Worm (Caenorhabditis elegans) whole organism, late embryonic: Measurements from ENCODE around the gene acs-7.

Experiments
- C08G9.2 ChIP-seq: sonication (generic microtip); optimal IDR thresholded peaks from 2 replicates; lab custom pipeline; 2016; ENCODE audit warnings: mild to moderate bottlenecking, missing genetic modification characterization, moderate library complexity, missing compliant biosample characterization
- F13H6.1 ChIP-seq: sonication (generic microtip); optimal IDR thresholded peaks from 2 replicates; lab custom pipeline; 2016; ENCODE audit warnings: missing genetic modification characterization, missing compliant biosample characterization
- K02D7.2 ChIP-seq: sonication (generic microtip); optimal IDR thresholded peaks from 2 replicates; lab custom pipeline; 2017; ENCODE audit warnings: mild to moderate bottlenecking, missing genetic modification characterization, missing compliant biosample characterization
- T23F11.4 ChIP-seq: fragments of 200-800 bp; sonication (Bioruptor generic); optimal IDR thresholded peaks from 2 replicates; lab custom pipeline; 2018; ENCODE audit warnings: mild to moderate bottlenecking, missing genetic modification characterization, missing compliant biosample characterization
- ahr-1 ChIP-seq: sonication (generic microtip); optimal IDR thresholded peaks from 2 replicates; lab custom pipeline; 2016; ENCODE audit warnings: missing genetic modification characterization, missing compliant biosample characterization
- ceh-14 ChIP-seq: sonication (generic microtip); optimal IDR thresholded peaks from 2 replicates; lab custom pipeline; 2016; ENCODE audit warnings: missing genotype, missing genetic modification characterization, missing compliant biosample characterization
- ceh-24 ChIP-seq: sonication (generic microtip); optimal IDR thresholded peaks from 2 replicates; lab custom pipeline; 2016; ENCODE audit warnings: mild to moderate bottlenecking, missing genetic modification characterization, missing compliant biosample characterization
- ceh-30 ChIP-seq: fragments of 150-350 bp; optimal IDR thresholded peaks from 2 replicates; lab custom pipeline; 2014; ENCODE audit warnings: missing biosample characterization, missing genetic modification characterization
- ceh-31 ChIP-seq: sonication (generic microtip); optimal IDR thresholded peaks from 2 replicates; lab custom pipeline; 2016; ENCODE audit warnings: missing genetic modification characterization, missing compliant biosample characterization
- ceh-9 ChIP-seq: sonication (generic microtip); optimal IDR thresholded peaks from 2 replicates; lab custom pipeline; 2016; ENCODE audit warnings: mild to moderate bottlenecking, missing genetic modification characterization, inconsistent platforms, missing compliant biosample characterization
- elt-4 ChIP-seq: sonication (generic microtip); optimal IDR thresholded peaks from 2 replicates; lab custom pipeline; 2016; ENCODE audit warnings: missing genetic modification characterization, missing compliant biosample characterization
- eyg-1 ChIP-seq: sonication (generic microtip); optimal IDR thresholded peaks from 2 replicates; lab custom pipeline; 2016; ENCODE audit warnings: missing genotype, missing genetic modification characterization, missing compliant biosample characterization
- fax-1 ChIP-seq: sonication (generic microtip); optimal IDR thresholded peaks from 2 replicates; lab custom pipeline; 2016; ENCODE audit warnings: missing genotype, missing genetic modification characterization, missing compliant biosample characterization
- gmeb-2 ChIP-seq: sonication (generic microtip); optimal IDR thresholded peaks from 2 replicates; lab custom pipeline; 2016; ENCODE audit warnings: missing genetic modification characterization, inconsistent platforms, missing compliant biosample characterization
- hlh-13 ChIP-seq: fragments of 200-800 bp; sonication (Bioruptor generic); optimal IDR thresholded peaks from 2 replicates; lab custom pipeline; 2018; ENCODE audit warnings: mild to moderate bottlenecking, missing genetic modification characterization, missing compliant biosample characterization
- hlh-15 ChIP-seq: sonication (generic microtip); optimal IDR thresholded peaks from 2 replicates; lab custom pipeline; 2016; ENCODE audit warnings: missing genetic modification characterization, missing compliant biosample characterization
- nfya-1 ChIP-seq: sonication (generic microtip); optimal IDR thresholded peaks from 2 replicates; lab custom pipeline; 2017; ENCODE audit warnings: missing genetic modification characterization, mild to moderate bottlenecking, missing compliant biosample characterization, antibody characterized with exemption, moderate library complexity
- nhr-232 ChIP-seq: sonication (generic microtip); optimal IDR thresholded peaks from 2 replicates; lab custom pipeline; 2016; ENCODE audit warnings: missing genetic modification characterization, missing compliant biosample characterization
- npax-4 ChIP-seq: sonication (generic microtip); optimal IDR thresholded peaks from 2 replicates; lab custom pipeline; 2016; ENCODE audit warnings: missing genetic modification characterization, missing compliant biosample characterization
- pat-9 ChIP-seq: fragments of 200-800 bp; sonication (Bioruptor generic); optimal IDR thresholded peaks from 2 replicates; lab custom pipeline; 2018; ENCODE audit warnings: mild to moderate bottlenecking, missing genetic modification characterization, moderate library complexity, missing compliant biosample characterization
- pha-2 ChIP-seq: sonication (generic microtip); optimal IDR thresholded peaks from 2 replicates; lab custom pipeline; 2017; ENCODE audit warnings: mild to moderate bottlenecking, missing genetic modification characterization, missing compliant biosample characterization
- pha-4 ChIP-seq: fragments of 150-350 bp; optimal IDR thresholded peaks from 2 replicates; lab custom pipeline; 2018; ENCODE audit warnings: missing biosample characterization, missing genetic modification reagents, missing genetic modification characterization
- pqm-1 ChIP-seq: sonication (generic microtip); optimal IDR thresholded peaks from 2 replicates; lab custom pipeline; 2016; ENCODE audit warnings: missing genetic modification characterization, missing compliant biosample characterization
- pros-1 ChIP-seq: fragments of 150-350 bp; optimal IDR thresholded peaks from 2 replicates; lab custom pipeline; 2014; ENCODE audit warnings: missing biosample characterization, missing genetic modification reagents, missing genetic modification characterization
- rnt-1 ChIP-seq: sonication (generic microtip); optimal IDR thresholded peaks from 2 replicates; lab custom pipeline; 2016; ENCODE audit warnings: missing genetic modification characterization, missing compliant biosample characterization
- sdc-2 ChIP-seq: sonication (generic microtip); optimal IDR thresholded peaks from 2 replicates; lab custom pipeline; 2016; ENCODE audit warnings: missing genotype, missing genetic modification characterization, missing compliant biosample characterization
- sox-2 ChIP-seq: fragments of 200-800 bp; sonication (Bioruptor generic); IDR thresholded peaks from 2 replicates; pipeline ENCODE4 v1.3.6; 2022; ENCODE audit warnings: missing genetic modification reagents, missing genetic modification characterization, missing compliant biosample characterization
- sox-4 ChIP-seq: sonication (generic microtip); optimal IDR thresholded peaks from 2 replicates; lab custom pipeline; 2017; ENCODE audit warnings: mild to moderate bottlenecking, missing genetic modification characterization, inconsistent platforms, missing compliant biosample characterization
- syd-9 ChIP-seq: sonication (generic microtip); optimal IDR thresholded peaks from 2 replicates; lab custom pipeline; 2016; ENCODE audit warnings: mild to moderate bottlenecking, missing genetic modification characterization, moderate library complexity, missing compliant biosample characterization
- tbx-2 ChIP-seq: sonication (generic microtip); optimal IDR thresholded peaks from 2 replicates; lab custom pipeline; 2016; ENCODE audit warnings: missing genetic modification characterization, missing compliant biosample characterization
- tbx-7 ChIP-seq: sonication (generic microtip); optimal IDR thresholded peaks from 2 replicates; lab custom pipeline; 2016; ENCODE audit warnings: missing genotype, missing genetic modification characterization, missing compliant biosample characterization
- unc-3 ChIP-seq, 2 experiments: fragments of 200-800 bp in 1 of 2; sonication (Bioruptor generic) in 1 of 2; sonication (generic microtip) in 1 of 2; conservative IDR thresholded peaks in 1 of 2; optimal IDR thresholded peaks in 1 of 2; 2 replicates each; pipeline versions ENCODE4 v1.3.6 to Lab custom; 2016 to 2022; ENCODE audit warnings: missing compliant biosample characterization in 2 of 2, missing genetic modification characterization in 2 of 2, missing genetic modification reagents in 1 of 2
- unc-42 ChIP-seq: sonication (generic microtip); optimal IDR thresholded peaks from 2 replicates; lab custom pipeline; 2016; ENCODE audit warnings: missing genotype, missing genetic modification characterization, missing compliant biosample characterization
- unc-86 ChIP-seq: sonication (generic microtip); optimal IDR thresholded peaks from 2 replicates; lab custom pipeline; 2016; ENCODE audit warnings: missing genetic modification characterization, missing compliant biosample characterization
- zip-5 ChIP-seq: sonication (generic microtip); optimal IDR thresholded peaks from 2 replicates; lab custom pipeline; 2016; ENCODE audit warnings: missing genetic modification characterization, missing compliant biosample characterization
- ztf-16 ChIP-seq: sonication (generic microtip); optimal IDR thresholded peaks from 2 replicates; lab custom pipeline; 2017; ENCODE audit warnings: missing genetic modification characterization, missing compliant biosample characterization

Gene acs-7

ce11 chrII:9265705-9266104 is 26.1 kb upstream of the acs-7 start:
- TF ChIP-seq ceh-31 (tag; lab: Kevin White, UChicago) (no peak), unc-42 (peak; percentile 58)
- TF ChIP-seq, all 69 proteins: peak for 1

DNA sequence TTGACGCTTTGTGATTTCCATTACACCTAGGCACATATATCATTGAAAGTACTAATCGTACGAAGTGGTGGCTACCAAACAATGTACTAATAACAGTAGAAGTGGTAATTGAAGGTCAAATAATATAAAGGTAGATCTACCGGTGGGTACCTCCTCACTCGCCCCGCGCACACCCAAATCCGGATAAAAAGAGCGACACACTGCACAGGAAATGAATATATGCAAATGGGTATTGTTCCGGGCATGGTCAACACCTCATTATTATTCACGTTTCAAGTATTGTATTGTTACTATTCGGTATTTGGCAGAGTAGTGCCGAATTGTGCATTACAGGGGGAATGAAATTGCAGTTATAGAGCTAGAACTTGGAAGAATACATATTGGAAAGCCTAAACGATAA is 25.6 kb upstream of the acs-7 start:
- TF ChIP-seq K02D7.2 (no peak), sox-2 (GFP tag; lab: Robert Waterston, UW) (peak; percentile 64)

DNA sequence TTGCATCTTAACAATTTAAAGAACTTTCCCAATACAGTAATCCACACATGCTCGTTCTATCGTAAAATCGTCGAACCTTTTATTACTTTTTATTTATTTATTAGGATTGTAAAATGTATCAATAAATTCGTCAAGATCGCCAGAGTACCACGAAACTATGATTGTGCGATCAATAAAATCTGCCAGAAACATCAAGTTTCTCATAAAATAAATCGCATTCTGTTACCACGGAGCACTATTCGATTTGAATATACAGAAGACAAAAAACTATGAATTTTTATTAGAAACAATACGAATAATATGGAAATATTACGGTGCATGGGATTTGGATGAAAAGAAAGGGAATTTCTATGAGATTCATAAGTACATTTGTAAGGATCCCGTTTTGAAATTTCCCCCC is 25.1 kb upstream of the acs-7 start, which contains the start of gene C01G6.2:
C01G6.2 (plus strand) TSS at position 301 of the 400 bp plus-strand sequence.
- TF ChIP-seq ceh-14 (tag; lab: Kevin White, UChicago), result no peak
- TF ChIP-seq eyg-1 (tag; lab: Kevin White, UChicago), result no peak
- TF ChIP-seq pat-9, result no peak
- no peak for TF ChIP-seq gmeb-2
- TF ChIP-seq ahr-1 (tag; lab: Kevin White, UChicago), result no peak
- TF ChIP-seq ceh-9 (tag; lab: Kevin White, UChicago), result no peak
- no peak for TF ChIP-seq rnt-1 (tag; lab: Kevin White, UChicago)
- TF ChIP-seq unc-3 (GFP tag; conservative IDR thresholded peaks at IDR 0.05; lab: Robert Waterston, UW), result no peak
- no peak for TF ChIP-seq unc-3 (tag; optimal IDR thresholded peaks at IDR 0.05; lab: Kevin White, UChicago)
- no peak for TF ChIP-seq pqm-1 (tag; lab: Kevin White, UChicago)
- TF ChIP-seq unc-42, result no peak
- TF ChIP-seq sdc-2, result no peak
- no peak for TF ChIP-seq syd-9 (tag; lab: Kevin White, UChicago)
- no peak for TF ChIP-seq ceh-31 (tag; lab: Kevin White, UChicago)
- no peak for TF ChIP-seq ceh-24 (tag; lab: Kevin White, UChicago)
- TF ChIP-seq pha-4 (tag; lab: Kevin White, UChicago), result no peak
- no peak for TF ChIP-seq ceh-30 (tag; lab: Kevin White, UChicago)
- no peak for TF ChIP-seq unc-86 (tag; lab: Kevin White, UChicago)
- no peak for TF ChIP-seq zip-5

DNA sequence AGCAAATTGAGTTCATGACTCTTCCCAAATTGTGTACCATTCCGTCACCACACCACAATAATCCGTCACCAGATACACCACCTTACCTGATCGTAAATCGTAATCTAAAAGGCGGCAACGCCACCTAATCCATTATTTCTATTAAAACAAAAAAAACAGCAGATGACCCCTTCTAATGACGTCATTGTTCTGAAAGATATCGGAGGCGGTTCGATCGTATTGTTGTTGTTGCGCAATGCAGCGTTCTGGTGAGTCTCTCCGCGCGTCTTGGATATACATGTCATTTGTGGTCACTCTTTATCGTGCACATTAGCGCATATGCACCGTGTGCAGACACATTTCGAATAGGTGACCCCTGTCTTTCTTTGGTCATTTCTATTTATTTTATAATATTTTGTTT is 22.8 kb upstream of the acs-7 start:
- TF ChIP-seq tbx-7 (tag; lab: Kevin White, UChicago), result no peak
- peak; percentile 45 for TF ChIP-seq tbx-2 (tag; lab: Kevin White, UChicago)

ce11 chrII:9269588-9269987 is 22.2 kb upstream of the acs-7 start, which contains the start of gene C01G6.3:
C01G6.3 (plus strand) TSS chrII:9269888.
- TF ChIP-seq npax-4 (tag; lab: Kevin White, UChicago), result no peak
- TF ChIP-seq fax-1 (tag; lab: Kevin White, UChicago), result no peak
- no peak for TF ChIP-seq pha-4 (tag; lab: Kevin White, UChicago)
- TF ChIP-seq C08G9.2 (tag; lab: Kevin White, UChicago), result no peak
- no peak for TF ChIP-seq ztf-16 (tag; lab: Kevin White, UChicago)
- TF ChIP-seq ceh-30 (tag; lab: Kevin White, UChicago), result no peak
- no peak for TF ChIP-seq rnt-1 (tag; lab: Kevin White, UChicago)
- TF ChIP-seq K02D7.2, result no peak
- no peak for TF ChIP-seq sox-4 (tag; lab: Kevin White, UChicago)
- no peak for TF ChIP-seq pha-2
- no peak for TF ChIP-seq hlh-13
- TF ChIP-seq pros-1 (tag; lab: Kevin White, UChicago), result no peak
- no peak for TF ChIP-seq ceh-9 (tag; lab: Kevin White, UChicago)
- no peak for TF ChIP-seq F13H6.1 (tag; lab: Kevin White, UChicago)
- no peak for TF ChIP-seq nhr-232 (tag; lab: Kevin White, UChicago)
- no peak for TF ChIP-seq T23F11.4 (GFP tag; lab: Kevin White, UChicago)
- TF ChIP-seq elt-4 (tag; lab: Kevin White, UChicago), result no peak
- no peak for TF ChIP-seq nfya-1 (tag; lab: Kevin White, UChicago)
- TF ChIP-seq hlh-15 (tag; lab: Kevin White, UChicago), result no peak
- no peak for TF ChIP-seq ceh-31 (tag; lab: Kevin White, UChicago)
